Worm (Caenorhabditis elegans) whole organism, mixed stage, embryonic: Measurements from ENCODE around the gene acl-1.
A peak's percentile ranks its signal among the peaks of the same experiment; 100 is the strongest.

Experiments
- M03D4.4 ChIP-seq: sonication (generic microtip); optimal IDR thresholded peaks from 2 replicates; lab custom pipeline; 2017; ENCODE audit warnings: mild to moderate bottlenecking, missing genetic modification characterization, missing compliant biosample characterization
- bed-3 ChIP-seq: fragments of 200-800 bp; sonication (Bioruptor generic); optimal IDR thresholded peaks from 3 replicates; lab custom pipeline; 2018; ENCODE audit warnings: mild to moderate bottlenecking, missing genetic modification characterization, moderate library complexity, missing compliant biosample characterization
- ceh-39 ChIP-seq: fragments of 150-350 bp; optimal IDR thresholded peaks from 2 replicates; lab custom pipeline; 2014; ENCODE audit warnings: missing biosample characterization, missing genetic modification characterization
- ceh-43 ChIP-seq: fragments of 200-800 bp; sonication (Bioruptor generic); optimal IDR thresholded peaks from 2 replicates; lab custom pipeline; 2018; ENCODE audit warnings: mild to moderate bottlenecking, missing genetic modification characterization, moderate library complexity, missing compliant biosample characterization
- ceh-83 ChIP-seq: fragments of 200-800 bp; sonication (Bioruptor generic); optimal IDR thresholded peaks from 2 replicates; lab custom pipeline; 2018; ENCODE audit warnings: mild to moderate bottlenecking, missing genetic modification characterization, missing compliant biosample characterization
- cnd-1 ChIP-seq: fragments of 200-800 bp; sonication (Bioruptor generic); optimal IDR thresholded peaks from 2 replicates; lab custom pipeline; 2018; ENCODE audit warnings: mild to moderate bottlenecking, missing genetic modification characterization, missing compliant biosample characterization
- drap-1 ChIP-seq: fragments of 200-800 bp; sonication (Bioruptor generic); optimal IDR thresholded peaks from 3 replicates; lab custom pipeline; 2018; ENCODE audit warnings: mild to moderate bottlenecking, missing genetic modification characterization, missing compliant biosample characterization
- elt-1 ChIP-seq: sonication (generic microtip); optimal IDR thresholded peaks from 2 replicates; lab custom pipeline; 2017; ENCODE audit warnings: missing genetic modification characterization, mild to moderate bottlenecking, missing compliant biosample characterization, antibody characterized with exemption, moderate library complexity, borderline replicate concordance; ENCODE audit not compliant: insufficient read depth
- elt-3 ChIP-seq: fragments of 150-350 bp; optimal IDR thresholded peaks from 2 replicates; lab custom pipeline; 2014; ENCODE audit warnings: missing biosample characterization, missing genetic modification characterization
- flh-1 ChIP-seq: fragments of 200-800 bp; sonication (Bioruptor generic); optimal IDR thresholded peaks from 2 replicates; lab custom pipeline; 2018; ENCODE audit warnings: mild to moderate bottlenecking, missing genetic modification characterization, moderate library complexity, missing compliant biosample characterization
- ham-2 ChIP-seq: fragments of 200-800 bp; sonication (Bioruptor generic); optimal IDR thresholded peaks from 2 replicates; lab custom pipeline; 2018; ENCODE audit warnings: mild to moderate bottlenecking, missing genetic modification characterization, missing compliant biosample characterization
- hlh-1 ChIP-seq: fragments of 150-350 bp; optimal IDR thresholded peaks from 2 replicates; lab custom pipeline; 2014; ENCODE audit warnings: missing biosample characterization, missing genetic modification reagents, missing genetic modification characterization
- lin-32 ChIP-seq: fragments of 200-800 bp; sonication (Bioruptor generic); optimal IDR thresholded peaks from 2 replicates; lab custom pipeline; 2018; ENCODE audit warnings: mild to moderate bottlenecking, missing genetic modification characterization, missing compliant biosample characterization
- mep-1 ChIP-seq: fragments of 150-350 bp; optimal IDR thresholded peaks from 2 replicates; lab custom pipeline; 2017; ENCODE audit warnings: missing biosample characterization, missing genetic modification reagents, missing genetic modification characterization, inconsistent platforms
- mls-2 ChIP-seq: sonication (generic microtip); optimal IDR thresholded peaks from 2 replicates; lab custom pipeline; 2016; ENCODE audit warnings: mild to moderate bottlenecking, missing genetic modification characterization, moderate library complexity, missing compliant biosample characterization
- nhr-2 ChIP-seq: fragments of 150-350 bp; optimal IDR thresholded peaks from 2 replicates; lab custom pipeline; 2014; ENCODE audit warnings: missing biosample characterization, missing genetic modification characterization
- nhr-237 ChIP-seq: fragments of 150-350 bp; optimal IDR thresholded peaks from 2 replicates; lab custom pipeline; 2014; ENCODE audit warnings: missing biosample characterization, missing genetic modification characterization
- nhr-28 ChIP-seq: fragments of 150-350 bp; optimal IDR thresholded peaks from 2 replicates; lab custom pipeline; 2014; ENCODE audit warnings: missing biosample characterization, missing genetic modification characterization
- nhr-76 ChIP-seq: sonication (generic microtip); optimal IDR thresholded peaks from 2 replicates; lab custom pipeline; 2017; ENCODE audit warnings: missing biosample characterization, missing genetic modification characterization
- sem-2 ChIP-seq: fragments of 200-800 bp; sonication (Bioruptor generic); optimal IDR thresholded peaks from 2 replicates; lab custom pipeline; 2018; ENCODE audit warnings: mild to moderate bottlenecking, missing genetic modification characterization, missing compliant biosample characterization
- snpc-4 ChIP-seq: fragments of 150-350 bp; optimal IDR thresholded peaks from 2 replicates; lab custom pipeline; 2014; ENCODE audit warnings: missing biosample characterization, missing genetic modification characterization
- tbx-8 ChIP-seq: fragments of 200-800 bp; sonication (Bioruptor generic); optimal IDR thresholded peaks from 2 replicates; lab custom pipeline; 2018; ENCODE audit warnings: mild to moderate bottlenecking, missing genetic modification characterization, moderate library complexity, missing compliant biosample characterization
- unc-39 ChIP-seq: fragments of 150-350 bp; optimal IDR thresholded peaks from 2 replicates; lab custom pipeline; 2014; ENCODE audit warnings: missing biosample characterization, missing genetic modification characterization
- unc-62 ChIP-seq: fragments of 150-350 bp; optimal IDR thresholded peaks from 2 replicates; lab custom pipeline; 2014; ENCODE audit warnings: missing biosample characterization, missing genetic modification reagents, missing genetic modification characterization
- zip-8 ChIP-seq: fragments of 150-350 bp; optimal IDR thresholded peaks from 2 replicates; lab custom pipeline; 2014; ENCODE audit warnings: missing biosample characterization, missing genetic modification characterization
- ztf-11 ChIP-seq: fragments of 150-350 bp; optimal IDR thresholded peaks from 2 replicates; lab custom pipeline; 2014; ENCODE audit warnings: missing biosample characterization, missing genetic modification characterization

Gene acl-1

ce11 chrX:15811341-15811740 is 38.3 kb upstream of the acl-1 start:
- TF ChIP-seq lin-32 (GFP tag; lab: Kevin White, UChicago) (no peak), unc-39 (tag; lab: Kevin White, UChicago) (no peak), mls-2 (tag; lab: Kevin White, UChicago) (no peak), M03D4.4 (no peak), flh-1 (GFP tag; lab: Kevin White, UChicago) (no peak)

ce11 chrX:15814548-15814947 is 35.1 kb upstream of the acl-1 start:
- TF ChIP-seq zip-8 (tag; lab: Kevin White, UChicago) = peak; percentile 91
- no peak for TF ChIP-seq ztf-11 (tag; lab: Kevin White, UChicago)

DNA sequence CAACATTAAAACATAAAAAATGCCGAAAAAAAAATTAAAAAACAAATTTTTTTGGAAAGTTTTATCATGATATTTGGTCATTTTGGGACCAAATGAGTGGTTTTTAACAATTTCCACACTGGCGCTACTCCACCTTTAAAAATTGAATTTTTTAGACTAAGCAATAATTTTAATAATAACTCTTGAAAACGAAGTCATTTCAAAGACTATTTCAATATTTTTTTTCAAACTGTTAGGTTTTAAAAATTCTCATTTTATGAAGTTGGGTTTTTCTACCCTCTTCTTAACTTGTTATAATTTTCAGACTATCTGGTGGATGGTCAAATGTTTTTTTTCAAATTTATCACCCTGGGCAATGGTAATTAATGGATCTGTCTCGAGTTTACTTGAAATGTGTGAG is 27.5 kb upstream of the acl-1 start, which contains the start of gene Y7A5A.8:
Y7A5A.8 (plus strand) TSS at position 301 of the 400 bp plus-strand sequence.
- TF ChIP-seq lin-32 (GFP tag; lab: Kevin White, UChicago) = no peak
- TF ChIP-seq sem-2 (GFP tag; lab: Kevin White, UChicago) = no peak
- TF ChIP-seq ceh-43 (GFP tag; lab: Kevin White, UChicago) = no peak
- no peak for TF ChIP-seq elt-1
- no peak for TF ChIP-seq unc-62 (GFP tag; lab: Kevin White, UChicago)
- no peak for TF ChIP-seq ceh-39 (tag; lab: Kevin White, UChicago)
- TF ChIP-seq cnd-1 (tag; lab: Kevin White, UChicago) = no peak
- TF ChIP-seq mep-1 (tag; lab: Kevin White, UChicago) = no peak
- no peak for TF ChIP-seq mls-2 (tag; lab: Kevin White, UChicago)
- no peak for TF ChIP-seq hlh-1 (tag; lab: Kevin White, UChicago)
- TF ChIP-seq nhr-2 (tag; lab: Kevin White, UChicago) = no peak
- TF ChIP-seq nhr-237 (tag; lab: Kevin White, UChicago) = no peak
- no peak for TF ChIP-seq bed-3
- no peak for TF ChIP-seq drap-1 (GFP tag; lab: Kevin White, UChicago)
- no peak for TF ChIP-seq nhr-28 (tag; lab: Kevin White, UChicago)

- TF ChIP-seq unc-39 (tag; lab: Kevin White, UChicago) (no peak), lin-32 (GFP tag; lab: Kevin White, UChicago) (no peak), elt-3 (tag; lab: Kevin White, UChicago) (no peak), ceh-43 (GFP tag; lab: Kevin White, UChicago) (no peak), bed-3 (no peak), nhr-76 (tag; lab: Kevin White, UChicago) (no peak), mep-1 (tag; lab: Kevin White, UChicago) (no peak), ham-2 (no peak), ceh-83 (GFP tag; lab: Kevin White, UChicago) (no peak), drap-1 (GFP tag; lab: Kevin White, UChicago) (no peak), nhr-237 (tag; lab: Kevin White, UChicago) (no peak), zip-8 (tag; lab: Kevin White, UChicago) (no peak), sem-2 (GFP tag; lab: Kevin White, UChicago) (no peak)
These were observed 22.8 kb upstream of the acl-1 start, which contains the start of gene Y7A5A.9 for ce11 chrX:15826866-15827265. TSS of gene Y7A5A.9 (plus strand) at chrX:15827166.

DNA sequence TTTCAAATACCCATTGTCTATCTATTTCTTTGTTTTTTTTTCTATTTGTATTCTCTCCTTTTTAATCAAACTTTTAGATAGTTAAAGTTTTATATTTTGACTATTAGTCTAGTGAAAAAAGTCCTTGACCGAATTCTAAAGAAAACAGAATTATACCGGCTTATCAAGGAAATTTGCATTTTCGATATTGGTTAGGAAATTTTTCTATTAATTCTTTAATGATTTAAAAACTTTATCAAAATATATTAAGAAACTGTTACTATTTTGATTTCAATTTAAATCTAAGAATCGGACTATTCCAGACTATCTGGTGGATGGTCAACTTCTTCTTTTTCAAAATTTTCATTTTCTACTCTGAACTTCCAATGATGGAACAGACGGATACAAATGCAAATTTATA is 21.6 kb upstream of the acl-1 start, which contains the start of gene Y7A5A.20:
Y7A5A.20 (plus strand) TSS at position 301 of the 400 bp plus-strand sequence.
- TF ChIP-seq ceh-83 (GFP tag; lab: Kevin White, UChicago) (no peak), bed-3 (no peak), snpc-4 (tag; lab: Kevin White, UChicago) (no peak), elt-1 (no peak), ceh-39 (tag; lab: Kevin White, UChicago) (no peak), nhr-2 (tag; lab: Kevin White, UChicago) (no peak), elt-3 (tag; lab: Kevin White, UChicago) (no peak), mep-1 (tag; lab: Kevin White, UChicago) (no peak), flh-1 (GFP tag; lab: Kevin White, UChicago) (no peak)
- TF ChIP-seq, all 35 proteins: peak for 0

ce11 chrX:15831537-15831936 is 18.1 kb upstream of the acl-1 start:
- TF ChIP-seq ceh-39 (tag; lab: Kevin White, UChicago) (no peak), hlh-1 (tag; lab: Kevin White, UChicago) (no peak), zip-8 (tag; lab: Kevin White, UChicago) (peak; percentile 93), tbx-8 (GFP tag; lab: Kevin White, UChicago) (no peak)
